Worm (Caenorhabditis elegans): ENCODE results near the gene cest-35.2.
A peak's percentile ranks its signal among the peaks of the same experiment; 100 is the strongest.

Gene cest-35.2

DNA sequence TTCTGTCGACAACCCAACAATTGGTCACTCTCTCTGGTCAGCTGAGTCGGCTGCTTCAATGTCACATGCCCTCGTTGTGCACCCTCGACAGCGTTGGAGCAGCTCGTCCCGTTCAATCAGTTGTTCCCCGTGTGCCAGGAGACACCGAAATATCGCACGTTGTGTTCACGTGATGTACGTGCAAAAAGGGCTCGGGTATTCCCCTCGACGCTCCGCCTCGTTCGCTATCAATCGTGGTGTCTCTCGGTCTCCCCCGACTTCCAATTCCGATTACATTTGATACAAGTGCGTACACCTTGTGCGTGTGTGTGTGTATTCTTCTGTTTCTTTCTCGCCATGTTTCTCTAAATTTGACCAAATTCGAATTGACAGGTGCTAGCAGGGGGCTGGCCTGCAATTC lies 34.5 kb upstream of the cest-35.2 start (continued):
- TF ChIP-seq lin-1 (GFP tag; IDR thresholded peaks at IDR 0.05) (peak; percentile 93), php-3 (GFP tag; IDR thresholded peaks at IDR 0.05) (peak; percentile 40; the same call in 1 of the 2 replicates), nhr-41 (GFP tag; IDR thresholded peaks at IDR 0.05) (0 out of 2 replicates have a peak, but pooled peaks have one; percentile 20), aha-1 (tag) (peak; percentile 99), ces-1 (GFP tag; optimal IDR thresholded peaks at IDR 0.05) (no peak), dmd-6 (GFP tag; IDR thresholded peaks at IDR 0.05) (peak; percentile 99), nhr-48 (tag; optimal IDR thresholded peaks at IDR 0.05) (peak; percentile 98), nhr-77 (tag; optimal IDR thresholded peaks at IDR 0.05) (peak; percentile 89), mdl-1 (tag; optimal IDR thresholded peaks at IDR 0.05) (peak; percentile 74 to 89), zag-1 (tag; optimal IDR thresholded peaks at IDR 0.05) (no peak), hif-1 (tag; optimal IDR thresholded peaks at IDR 0.05) (peak; percentile 13 to 82), sdz-12 (GFP tag; optimal IDR thresholded peaks at IDR 0.05) (no peak), nhr-11 (tag; optimal IDR thresholded peaks at IDR 0.05) (peak; percentile 85), R02D3.7 (tag; optimal IDR thresholded peaks at IDR 0.05) (no peak), duxl-1 (tag; optimal IDR thresholded peaks at IDR 0.05; ENCODE audit: poor library complexity) (peak; percentile 74), hlh-30 (tag; optimal IDR thresholded peaks at IDR 0.05; ENCODE audit: insufficient read depth) (peak; percentile 93), nhr-102 (tag; optimal IDR thresholded peaks at IDR 0.05) (peak; percentile 81), nhr-10 (tag; optimal IDR thresholded peaks at IDR 0.05) (peak; percentile 28), Y75B8A.6 (GFP tag; IDR thresholded peaks at IDR 0.05) (no peak), nhr-76 (tag; optimal IDR thresholded peaks at IDR 0.05) (no peak), zip-2 (tag; optimal IDR thresholded peaks at IDR 0.05) (no peak), pqm-1 (tag; optimal IDR thresholded peaks at IDR 0.05) (peak; percentile 61), daf-8 (GFP tag; IDR thresholded peaks at IDR 0.05) (no peak), F49E8.2 (tag; optimal IDR thresholded peaks at IDR 0.05; ENCODE audit: borderline replicate concordance) (no peak)

ce11 chrV:5269024-5269535 lies 32.1 kb upstream of the cest-35.2 start, which contains the start of gene penr-1:
penr-1 (plus strand) TSS chrV:5269485.
- TF ChIP-seq jun-1 (tag; optimal IDR thresholded peaks at IDR 0.05) (no peak), nhr-6 (tag; optimal IDR thresholded peaks at IDR 0.05) (peak; percentile 1), aha-1 (tag) (peak; percentile 85), unc-130 (GFP tag; optimal IDR thresholded peaks at IDR 0.05) (peak; percentile 7), daf-12 (tag; optimal IDR thresholded peaks at IDR 0.05) (no peak), dpl-1 (GFP tag; optimal IDR thresholded peaks at IDR 0.05) (peak; percentile 89), lin-38 (GFP tag; IDR thresholded peaks at IDR 0.05) (peak; percentile 92), pha-4 (GFP tag; IDR thresholded peaks at IDR 0.05) (no peak), pha-4 (tag; optimal IDR thresholded peaks at IDR 0.05) (peak; percentile 17), nhr-28 (tag; optimal IDR thresholded peaks at IDR 0.05) (peak; percentile 36), nhr-48 (tag; optimal IDR thresholded peaks at IDR 0.05) (peak; percentile 47), vab-7 (GFP tag; IDR thresholded peaks at IDR 0.05) (no peak), rbr-2 (tag; optimal IDR thresholded peaks at IDR 0.05) (peak; percentile 53), lin-39 (tag; optimal IDR thresholded peaks at IDR 0.05) (no peak)

ce11 chrV:5265581-5265980 lies 28.6 kb upstream of the cest-35.2 start, which contains the start of the genes srt-69 and B0238.12:
srt-69 (minus strand) TSS chrV:5265681.
B0238.12 (plus strand) TSS chrV:5265844.
- TF ChIP-seq ZK337.2 (GFP tag; IDR thresholded peaks at IDR 0.05) (no peak), lin-38 (GFP tag; IDR thresholded peaks at IDR 0.05) (no peak), Y105C5A.15 (GFP tag; IDR thresholded peaks at IDR 0.05) (no peak), ztf-11 (tag; optimal IDR thresholded peaks at IDR 0.05) (no peak), zip-11 (GFP tag; IDR thresholded peaks at IDR 0.05) (no peak), hif-1 (tag; optimal IDR thresholded peaks at IDR 0.05) (no peak), sdz-12 (GFP tag; optimal IDR thresholded peaks at IDR 0.05) (no peak), lin-15B (tag; optimal IDR thresholded peaks at IDR 0.05) (no peak), nhr-41 (GFP tag; IDR thresholded peaks at IDR 0.05) (no peak)
